Worm (Caenorhabditis elegans): ENCODE measurements around the gene ZK512.7.

DNA sequence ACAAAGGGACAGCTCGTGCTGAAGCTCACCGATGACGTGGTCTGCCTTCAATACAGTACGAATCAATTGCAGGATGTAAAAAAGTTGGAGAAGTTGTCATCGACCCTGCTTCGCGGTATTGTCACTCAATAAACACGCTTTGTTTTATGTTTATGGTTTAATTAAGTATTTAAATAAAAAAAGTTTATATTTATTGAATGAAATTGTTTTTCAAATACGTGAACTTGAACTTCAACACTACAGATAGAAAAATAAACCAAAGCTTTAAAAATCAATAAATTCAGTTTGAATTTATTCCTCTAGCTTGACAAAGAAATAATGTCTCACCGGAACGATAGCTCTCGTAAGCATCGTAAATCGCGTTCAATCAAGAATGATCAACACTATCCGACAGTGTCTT lies 7.3 kb upstream of the ZK512.7 start, which contains the start of gene ZK512.8:
- TF ChIP-seq nhr-77 (tag; optimal IDR thresholded peaks at IDR 0.05): no peak
- no peak for TF ChIP-seq mdl-1 (tag; optimal IDR thresholded peaks at IDR 0.05)
- no peak for TF ChIP-seq ceh-9 (tag; optimal IDR thresholded peaks at IDR 0.05)
- no peak for TF ChIP-seq fos-1 (tag; optimal IDR thresholded peaks at IDR 0.05)
- TF ChIP-seq pqm-1 (tag; optimal IDR thresholded peaks at IDR 0.05): no peak
- no peak for TF ChIP-seq fkh-2 (tag; optimal IDR thresholded peaks at IDR 0.05)
- TF ChIP-seq elt-3 (tag; optimal IDR thresholded peaks at IDR 0.05): no peak
- TF ChIP-seq jun-1 (tag; optimal IDR thresholded peaks at IDR 0.05): no peak
- TF ChIP-seq unc-62 (GFP tag; optimal IDR thresholded peaks at IDR 0.05): no peak
- no peak for TF ChIP-seq elt-1 (tag; optimal IDR thresholded peaks at IDR 0.05)
- no peak for TF ChIP-seq nhr-76 (tag; optimal IDR thresholded peaks at IDR 0.05)
- no peak for TF ChIP-seq ztf-4 (tag; optimal IDR thresholded peaks at IDR 0.05)

All from whole organism, L3 larva.